Fruit fly (Drosophila melanogaster): Measurements from ENCODE around the gene CG16743.

The CG16743 gene

DNA sequence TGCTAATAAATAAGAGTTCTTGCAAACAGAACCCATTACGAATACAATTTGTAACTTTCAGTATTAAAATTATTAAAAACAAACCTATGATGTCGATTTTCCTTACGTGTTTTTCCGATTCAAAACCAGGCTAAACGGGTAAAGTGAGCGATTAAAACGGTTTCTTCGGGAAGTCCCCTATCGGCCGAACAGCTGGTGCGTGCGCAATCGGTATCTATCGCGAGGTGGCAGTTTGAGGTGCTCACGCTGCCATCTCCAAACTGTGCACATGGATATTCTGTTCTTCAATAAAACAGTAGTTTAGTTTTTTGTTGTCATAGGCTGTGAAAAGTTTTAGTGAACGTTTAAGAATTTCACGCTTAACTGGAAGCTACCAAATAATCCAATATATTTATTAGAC, 17.1 kb downstream of the CG16743 start, which contains the start of gene TTLL4A (continued):
- TF ChIP-seq Scr (GFP tag; IDR thresholded peaks at IDR 0.05; ENCODE audit: partially characterized antibody) (peak; percentile 98), Sin3A (optimal IDR thresholded peaks at IDR 0.05) (peak; percentile 39), CG9797 (GFP tag; optimal IDR thresholded peaks at IDR 0.05) (peak; percentile 52), Nf-YA (GFP tag; IDR thresholded peaks at IDR 0.05) (no peak), bab2 (GFP tag; optimal IDR thresholded peaks at IDR 0.05) (peak; percentile 7), hb (GFP tag; IDR thresholded peaks at IDR 0.05; ENCODE audit: partially characterized antibody) (peak; percentile 97), trem (tag; optimal IDR thresholded peaks at IDR 0.05) (peak; percentile 77), klu (GFP tag; IDR thresholded peaks at IDR 0.05) (no peak), sens (GFP tag) (peak; percentile 82), unc-4 (GFP tag; IDR thresholded peaks at IDR 0.05; ENCODE audit: partially characterized antibody) (peak; percentile 97), pzg (GFP tag; optimal IDR thresholded peaks at IDR 0.05) (peak; percentile 85), CG4617 (GFP tag; optimal IDR thresholded peaks at IDR 0.05; ENCODE audit: borderline replicate concordance) (peak; percentile 79), CG30403 (GFP tag; optimal IDR thresholded peaks at IDR 0.05) (peak; percentile 32), CG43689 (GFP tag; IDR thresholded peaks at IDR 0.05) (no peak), Trl (optimal IDR thresholded peaks at IDR 0.05) (no peak), Trl (GFP tag; optimal IDR thresholded peaks at IDR 0.05) (peak; percentile 39), maf-S (GFP tag; optimal IDR thresholded peaks at IDR 0.05) (peak; percentile 7), NC2α (GFP tag; optimal IDR thresholded peaks at IDR 0.05) (no peak), CG4730 (GFP tag; IDR thresholded peaks at IDR 0.05) (no peak), kay (GFP tag; optimal IDR thresholded peaks at IDR 0.05) (no peak), Dip3 (GFP tag; optimal IDR thresholded peaks at IDR 0.05) (peak; percentile 81), Dbx (GFP tag; IDR thresholded peaks at IDR 0.05) (0 out of 3 replicates have a peak, but pooled peaks have one; percentile 44), CG14860 (GFP tag; IDR thresholded peaks at IDR 0.05; ENCODE audit: partially characterized antibody) (peak; percentile 96), CG18599 (GFP tag; optimal IDR thresholded peaks at IDR 0.05) (no peak), CG7556 (GFP tag; optimal IDR thresholded peaks at IDR 0.05) (no peak), Dll (GFP tag; IDR thresholded peaks at IDR 0.05; ENCODE audit: partially characterized antibody) (peak; percentile 97), CG15073 (GFP tag; optimal IDR thresholded peaks at IDR 0.05) (no peak), CG8290 (GFP tag; optimal IDR thresholded peaks at IDR 0.05) (peak; percentile 27), CG8290 (tag; optimal IDR thresholded peaks at IDR 0.05) (no peak), nerfin-2 (GFP tag; IDR thresholded peaks at IDR 0.05; ENCODE audit: partially characterized antibody) (peak; percentile 96), Fer1 (GFP tag; optimal IDR thresholded peaks at IDR 0.05) (no peak), gfzf (GFP tag; optimal IDR thresholded peaks at IDR 0.05) (peak; percentile 54), amos (GFP tag; IDR thresholded peaks at IDR 0.05; ENCODE audit: partially characterized antibody) (peak; percentile 99), CG3847 (GFP tag; IDR thresholded peaks at IDR 0.05) (peak; percentile 40), CG11723 (GFP tag; optimal IDR thresholded peaks at IDR 0.05) (no peak), Sox102F (GFP tag; optimal IDR thresholded peaks at IDR 0.05) (no peak), Bteb2 (GFP tag; optimal IDR thresholded peaks at IDR 0.05) (peak; percentile 10), onecut (GFP tag; IDR thresholded peaks at IDR 0.05) (peak; percentile 72), tin (GFP tag; optimal IDR thresholded peaks at IDR 0.05) (peak; percentile 9), ftz-f1 (GFP tag; optimal IDR thresholded peaks at IDR 0.05) (peak; percentile 76), CG4360 (GFP tag; IDR thresholded peaks at IDR 0.05) (peak; percentile 10; the same call in 1 of the 2 replicates), CHES-1-like (GFP tag; optimal IDR thresholded peaks at IDR 0.05) (peak; percentile 12), Dfd (GFP tag; optimal IDR thresholded peaks at IDR 0.05) (no peak), CG2116 (GFP tag; optimal IDR thresholded peaks at IDR 0.05) (peak; percentile 71), YL-1 (GFP tag; optimal IDR thresholded peaks at IDR 0.05) (peak; percentile 87), CG42726 (GFP tag; IDR thresholded peaks at IDR 0.05; ENCODE audit: partially characterized antibody) (peak; percentile 99), dpn (GFP tag; optimal IDR thresholded peaks at IDR 0.05) (peak in 1 of 2 experiments; percentile 36), tna (GFP tag; IDR thresholded peaks at IDR 0.05; ENCODE audit: partially characterized antibody) (peak; percentile 96), CG10274 (GFP tag; optimal IDR thresholded peaks at IDR 0.05) (no peak), MBD-R2 (GFP tag; IDR thresholded peaks at IDR 0.05) (peak; percentile 86), CG10959 (GFP tag; IDR thresholded peaks at IDR 0.05) (no peak), chn (GFP tag; optimal IDR thresholded peaks at IDR 0.05) (peak; percentile 5)
